Worm (Caenorhabditis elegans) whole organism, L4/young adult: Measurements from ENCODE around the gene mdt-27.

Experiments used
- W03F9.2 ChIP-seq: fragments of 150-350 bp; optimal IDR thresholded peaks from 2 replicates; lab custom pipeline; 2014; ENCODE audit warnings: missing biosample characterization, missing genetic modification characterization
- him-1 ChIP-seq: sonication (generic microtip); optimal IDR thresholded peaks from 2 replicates; lab custom pipeline; 2016; ENCODE audit warnings: missing genotype, missing genetic modification reagents, missing genetic modification characterization, missing compliant biosample characterization

DNA sequence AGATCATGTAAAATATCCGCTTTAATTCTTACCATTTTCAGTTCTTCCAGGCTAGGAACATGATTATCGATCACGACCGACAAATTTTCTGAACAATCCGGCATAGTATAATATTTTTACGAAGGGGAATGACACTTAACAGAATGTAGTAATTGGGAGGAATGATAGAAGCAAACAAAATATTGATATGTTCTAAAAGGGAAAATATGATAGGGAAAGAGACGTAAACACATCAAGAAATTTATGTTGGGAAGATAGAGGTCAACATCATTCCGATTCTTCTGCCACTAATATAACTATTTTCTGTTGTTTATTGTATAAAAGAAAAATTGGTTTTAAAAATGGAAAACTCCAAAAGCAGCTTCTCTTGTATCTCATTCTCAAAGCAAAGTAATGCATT is 16.3 kb downstream of the mdt-27 start, which contains the start of gene C24B5.4:
- TF ChIP-seq him-1 (tag; lab: Kevin White, UChicago) (no peak), W03F9.2 (tag; lab: Kevin White, UChicago) (no peak)
